ENCODE assay signal across 3 worm cellular contexts in the genomic region with DNA sequence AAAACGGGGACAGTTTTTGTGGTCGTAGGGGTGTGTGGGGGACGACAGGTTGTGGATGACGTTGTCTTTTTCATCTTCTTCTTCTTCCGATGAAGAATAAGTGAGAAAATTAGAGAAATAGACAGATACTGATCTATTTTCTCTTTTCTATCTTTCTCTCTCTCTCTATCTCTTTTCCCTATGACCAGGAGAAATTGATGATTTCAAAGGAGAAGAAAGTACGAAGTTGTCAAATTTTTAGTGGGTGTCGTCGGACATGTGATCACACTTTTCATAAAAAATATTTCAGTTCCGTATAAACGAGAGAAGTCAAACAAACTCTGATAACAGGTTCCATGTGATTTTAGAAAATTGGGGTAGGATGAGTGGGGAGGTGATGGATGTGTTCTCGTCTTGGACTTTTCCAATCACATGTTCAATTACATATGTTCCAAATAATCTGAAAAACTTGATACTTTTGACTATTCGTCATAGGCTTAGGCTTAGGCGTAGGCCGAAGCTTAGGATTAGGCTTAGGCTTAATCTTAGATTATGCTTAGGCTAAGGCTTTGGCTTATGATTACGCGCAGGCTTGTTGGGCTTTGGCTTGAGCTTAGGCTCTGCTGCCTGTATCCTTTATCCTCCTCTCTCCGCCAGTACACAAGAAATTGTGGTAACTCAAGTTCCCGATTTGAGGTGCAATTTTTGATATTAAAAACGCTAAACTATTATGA.
A peak's percentile ranks its signal among the peaks of the same experiment; 100 is the strongest.
TF ChIP-seq lines count a peak whose summit lies in the region.

No protein-coding gene starts in this region.

TF ChIP-seq in whole organism, L1 larva, 84 proteins besides CTCF, POLR2A, EP300 and RAD21 (continued from another document and continues in another):
- TF ChIP-seq ztf-11 (tag; optimal IDR thresholded peaks at IDR 0.05; lab: Kevin White, UChicago) (no peak), elt-3 (tag; optimal IDR thresholded peaks at IDR 0.05; lab: Kevin White, UChicago) (peak in 5 of 6 experiments; percentile 8 to 93 (median 41)), dpl-1 (GFP tag; optimal IDR thresholded peaks at IDR 0.05; lab: Kevin White, UChicago) (peak; percentile 40 to 61 (median 60)), zip-4 (GFP tag; optimal IDR thresholded peaks at IDR 0.05; lab: Kevin White, UChicago) (no peak), tlp-1 (tag; optimal IDR thresholded peaks at IDR 0.05; lab: Kevin White, UChicago) (no peak), nhr-77 (tag; optimal IDR thresholded peaks at IDR 0.05; lab: Kevin White, UChicago) (peak; percentile 19), grh-1 (GFP tag; IDR thresholded peaks at IDR 0.05; lab: Robert Waterston, UW) (peak; percentile 69), unc-86 (tag; optimal IDR thresholded peaks at IDR 0.05; lab: Kevin White, UChicago) (no peak), zag-1 (tag; optimal IDR thresholded peaks at IDR 0.05; lab: Kevin White, UChicago) (no peak), pax-3 (tag; optimal IDR thresholded peaks at IDR 0.05; lab: Kevin White, UChicago) (no peak), xbp-1 (tag; optimal IDR thresholded peaks at IDR 0.05; lab: Kevin White, UChicago) (peak; percentile 49), lin-15B (tag; optimal IDR thresholded peaks at IDR 0.05; lab: Kevin White, UChicago) (no peak), mab-9 (GFP tag; IDR thresholded peaks at IDR 0.05; lab: Robert Waterston, UW) (no peak), swsn-7 (tag; optimal IDR thresholded peaks at IDR 0.05; lab: Kevin White, UChicago) (peak; percentile 21), hlh-17 (GFP tag; optimal IDR thresholded peaks at IDR 0.05; lab: Kevin White, UChicago; ENCODE audit: borderline replicate concordance) (no peak), tbx-2 (tag; optimal IDR thresholded peaks at IDR 0.05; lab: Kevin White, UChicago) (peak; percentile 78), efl-3 (GFP tag; optimal IDR thresholded peaks at IDR 0.05; lab: Kevin White, UChicago) (no peak), nhr-76 (tag; optimal IDR thresholded peaks at IDR 0.05; lab: Kevin White, UChicago) (no peak), unc-130 (tag; optimal IDR thresholded peaks at IDR 0.05; lab: Kevin White, UChicago) (peak; percentile 46), pqm-1 (tag; optimal IDR thresholded peaks at IDR 0.05; lab: Kevin White, UChicago) (no peak), aly-2 (tag; optimal IDR thresholded peaks at IDR 0.05; lab: Kevin White, UChicago) (no peak), nhr-71 (tag; optimal IDR thresholded peaks at IDR 0.05; lab: Kevin White, UChicago) (peak; percentile 93), elt-2 (tag; optimal IDR thresholded peaks at IDR 0.05; lab: Kevin White, UChicago) (no peak), sox-4 (tag; optimal IDR thresholded peaks at IDR 0.05; lab: Kevin White, UChicago) (no peak), lin-13 (GFP tag; optimal IDR thresholded peaks at IDR 0.05; lab: Kevin White, UChicago) (peak; percentile 65), ceh-63 (GFP tag; optimal IDR thresholded peaks at IDR 0.05; lab: Kevin White, UChicago) (no peak), hlh-4 (tag; optimal IDR thresholded peaks at IDR 0.05; lab: Kevin White, UChicago) (no peak), C34B4.2 (tag; optimal IDR thresholded peaks at IDR 0.05; lab: Kevin White, UChicago) (no peak), sup-37 (GFP tag; optimal IDR thresholded peaks at IDR 0.05; lab: Kevin White, UChicago) (no peak), fkh-10 (GFP tag; optimal IDR thresholded peaks at IDR 0.05; lab: Kevin White, UChicago) (no peak), mep-1 (tag; optimal IDR thresholded peaks at IDR 0.05; lab: Kevin White, UChicago) (peak; percentile 83), unc-98 (GFP tag; IDR thresholded peaks at IDR 0.05; lab: Robert Waterston, UW) (no peak), C16A3.4 (tag; optimal IDR thresholded peaks at IDR 0.05; lab: Kevin White, UChicago) (peak; percentile 77), vab-15 (tag; optimal IDR thresholded peaks at IDR 0.05; lab: Kevin White, UChicago) (no peak), Y116A8C.19 (tag; optimal IDR thresholded peaks at IDR 0.05; lab: Kevin White, UChicago; ENCODE audit: borderline replicate concordance) (no peak), ceh-88 (GFP tag; IDR thresholded peaks at IDR 0.05; lab: Robert Waterston, UW) (no peak), lsy-2 (tag; optimal IDR thresholded peaks at IDR 0.05; lab: Kevin White, UChicago) (peak; percentile 74 to 88), ztf-4 (tag; optimal IDR thresholded peaks at IDR 0.05; lab: Kevin White, UChicago) (peak; percentile 48), aha-1 (tag; optimal IDR thresholded peaks at IDR 0.05; lab: Kevin White, UChicago) (no peak), lin-35 (GFP tag; optimal IDR thresholded peaks at IDR 0.05; lab: Kevin White, UChicago) (peak; percentile 44 to 69), hpl-2 (GFP tag; optimal IDR thresholded peaks at IDR 0.05; lab: Kevin White, UChicago) (no peak), ces-1 (GFP tag; optimal IDR thresholded peaks at IDR 0.05; lab: Kevin White, UChicago) (no peak)

TF ChIP-seq in whole organism, L2 larva, 48 proteins besides CTCF, POLR2A, EP300 and RAD21 (continued from another document):
- TF ChIP-seq ceh-16 (tag; optimal IDR thresholded peaks at IDR 0.05; lab: Kevin White, UChicago) (peak; percentile 38), lin-39 (tag; optimal IDR thresholded peaks at IDR 0.05; lab: Kevin White, UChicago) (no peak), mbf-1 (tag; optimal IDR thresholded peaks at IDR 0.05; lab: Kevin White, UChicago) (no peak), ztf-4 (tag; optimal IDR thresholded peaks at IDR 0.05; lab: Kevin White, UChicago) (peak; percentile 86), unc-55 (GFP tag; optimal IDR thresholded peaks at IDR 0.05; lab: Kevin White, UChicago) (no peak), sma-3 (GFP tag; optimal IDR thresholded peaks at IDR 0.05; lab: Kevin White, UChicago) (peak; percentile 85), Y55F3AM.14 (GFP tag; optimal IDR thresholded peaks at IDR 0.05; lab: Kevin White, UChicago) (no peak), ceh-82 (tag; optimal IDR thresholded peaks at IDR 0.05; lab: Kevin White, UChicago) (no peak), peb-1 (tag; optimal IDR thresholded peaks at IDR 0.05; lab: Kevin White, UChicago) (no peak), elt-3 (tag; optimal IDR thresholded peaks at IDR 0.05; lab: Kevin White, UChicago) (no peak), C34F6.9 (tag; optimal IDR thresholded peaks at IDR 0.05; lab: Kevin White, UChicago) (peak; percentile 75), nhr-11 (tag; optimal IDR thresholded peaks at IDR 0.05; lab: Kevin White, UChicago) (no peak)

TF ChIP-seq in whole organism, L4 larva, 104 proteins besides CTCF, POLR2A, EP300 and RAD21 (continued from another document):
- TF ChIP-seq mep-1 (tag; optimal IDR thresholded peaks at IDR 0.05; lab: Kevin White, UChicago) (peak; percentile 72), nhr-25 (tag; optimal IDR thresholded peaks at IDR 0.05; lab: Kevin White, UChicago; ENCODE audit: borderline replicate concordance, insufficient read depth) (peak; percentile 85)
